Fruit fly (Drosophila melanogaster): ENCODE results near the gene CG14015.

Gene CG14015

DNA sequence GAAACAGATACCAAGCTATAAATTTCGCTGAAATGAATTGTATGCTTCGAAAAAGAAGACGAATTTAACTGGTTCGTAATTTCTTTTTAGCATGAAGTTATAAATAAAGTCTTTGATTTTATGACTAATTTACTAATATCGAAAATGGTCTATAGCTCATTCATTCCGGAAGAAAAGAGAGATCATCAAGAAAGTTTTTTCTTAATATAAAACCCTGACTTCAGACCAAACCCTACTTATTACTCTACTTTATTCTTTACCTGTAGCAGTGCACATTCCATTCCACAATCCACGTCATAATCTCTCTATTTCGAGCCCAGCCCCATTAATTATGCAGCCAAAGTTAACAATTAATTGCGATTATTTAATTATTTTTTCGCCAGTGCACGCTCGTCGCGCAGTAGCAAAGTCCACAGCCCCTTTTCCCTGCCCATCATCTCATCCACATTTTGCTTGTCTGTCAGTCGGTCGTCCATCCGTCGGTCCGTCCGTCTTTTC, 45.0 kb downstream of the CG14015 start (continued):
- TF ChIP-seq Blimp-1 (GFP tag; optimal IDR thresholded peaks at IDR 0.05) (no peak), OdsH (GFP tag; optimal IDR thresholded peaks at IDR 0.05) (peak; percentile 46), CG15336 (GFP tag; IDR thresholded peaks at IDR 0.05) (peak; percentile 31; the same call in 1 of the 2 replicates), CG4318 (GFP tag; optimal IDR thresholded peaks at IDR 0.05) (peak; percentile 53), achi (GFP tag; optimal IDR thresholded peaks at IDR 0.05) (peak; percentile 56), CG31627 (GFP tag; optimal IDR thresholded peaks at IDR 0.05) (peak; percentile 18)

DNA sequence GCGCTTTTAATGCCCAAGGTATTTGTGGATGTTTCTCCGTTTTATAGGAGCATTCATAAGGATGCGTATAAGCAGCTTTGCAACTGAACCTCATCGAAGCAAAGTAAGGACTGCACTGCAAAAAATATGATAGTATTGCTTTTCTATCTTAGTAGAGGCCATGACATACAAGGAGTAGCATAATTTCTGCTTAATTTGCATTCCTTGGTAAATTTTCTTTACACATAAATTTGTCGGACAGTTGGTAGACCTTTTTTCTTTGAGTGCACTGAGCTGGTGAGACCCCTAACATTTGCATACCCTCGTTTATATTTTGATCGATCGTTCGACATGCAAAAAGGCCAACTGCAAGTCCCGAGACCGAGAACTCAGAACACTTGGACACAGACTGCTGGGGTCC, 46.1 kb downstream of the CG14015 start:
- TF ChIP-seq CG34406 (GFP tag; optimal IDR thresholded peaks at IDR 0.05) (peak; percentile 47), achi (GFP tag; optimal IDR thresholded peaks at IDR 0.05) (peak; percentile 56), CG11902 (GFP tag; optimal IDR thresholded peaks at IDR 0.05) (peak; percentile 41), CG32006 (GFP tag; optimal IDR thresholded peaks at IDR 0.05) (peak; percentile 29), Eip75B (GFP tag; optimal IDR thresholded peaks at IDR 0.05) (peak; percentile 70), Hr38 (GFP tag; optimal IDR thresholded peaks at IDR 0.05) (no peak), Sox15 (GFP tag; optimal IDR thresholded peaks at IDR 0.05) (peak; percentile 36), CG6163 (GFP tag; IDR thresholded peaks at IDR 0.05) (peak; percentile 76; the same call in 2 of the 3 replicates), CG6854 (GFP tag; optimal IDR thresholded peaks at IDR 0.05) (peak; percentile 47), OdsH (GFP tag; optimal IDR thresholded peaks at IDR 0.05) (peak; percentile 61), CG3919 (GFP tag; optimal IDR thresholded peaks at IDR 0.05) (peak; percentile 70), CG6792 (GFP tag; optimal IDR thresholded peaks at IDR 0.05) (peak; percentile 66), spab (GFP tag; optimal IDR thresholded peaks at IDR 0.05) (peak; percentile 44), Gug (GFP tag; IDR thresholded peaks at IDR 0.05) (no peak), Smox (GFP tag; optimal IDR thresholded peaks at IDR 0.05) (peak; percentile 82), Lpt (GFP tag; optimal IDR thresholded peaks at IDR 0.05) (no peak), Hr4 (GFP tag; optimal IDR thresholded peaks at IDR 0.05) (peak; percentile 25), CG4318 (GFP tag; optimal IDR thresholded peaks at IDR 0.05) (no peak), CG11762 (GFP tag; optimal IDR thresholded peaks at IDR 0.05; ENCODE audit: insufficient read depth) (peak; percentile 42), Blimp-1 (GFP tag; optimal IDR thresholded peaks at IDR 0.05) (peak; percentile 45), CG10631 (GFP tag; optimal IDR thresholded peaks at IDR 0.05) (peak; percentile 51), CG8119 (GFP tag; IDR thresholded peaks at IDR 0.05) (no peak), cyc (GFP tag; optimal IDR thresholded peaks at IDR 0.05) (peak; percentile 84), CG6808 (GFP tag; optimal IDR thresholded peaks at IDR 0.05) (peak; percentile 21), dsx (GFP tag; optimal IDR thresholded peaks at IDR 0.05; ENCODE audit: poor library complexity, severe bottlenecking) (peak; percentile 51), CG11294 (GFP tag; IDR thresholded peaks at IDR 0.05) (no peak), lz (GFP tag; optimal IDR thresholded peaks at IDR 0.05) (peak; percentile 82), salr (GFP tag; optimal IDR thresholded peaks at IDR 0.05) (peak; percentile 4 to 9), CG31627 (GFP tag; optimal IDR thresholded peaks at IDR 0.05) (peak; percentile 81), CG6276 (GFP tag; optimal IDR thresholded peaks at IDR 0.05) (no peak), fkh (GFP tag; optimal IDR thresholded peaks at IDR 0.05) (no peak), topi (GFP tag; optimal IDR thresholded peaks at IDR 0.05) (peak; percentile 82), Eip78C (GFP tag) (peak; percentile 87), CG10669 (GFP tag; optimal IDR thresholded peaks at IDR 0.05) (peak; percentile 57), vri (GFP tag; optimal IDR thresholded peaks at IDR 0.05) (peak; percentile 80), Sox14 (GFP tag; optimal IDR thresholded peaks at IDR 0.05) (peak; percentile 64), svp (GFP tag) (peak; percentile 93), acj6 (GFP tag; optimal IDR thresholded peaks at IDR 0.05) (peak; percentile 68), net (GFP tag; optimal IDR thresholded peaks at IDR 0.05) (peak; percentile 48), CG7368 (GFP tag; optimal IDR thresholded peaks at IDR 0.05) (peak; percentile 33), CG9139 (GFP tag; optimal IDR thresholded peaks at IDR 0.05) (peak; percentile 41), fd85E (GFP tag; optimal IDR thresholded peaks at IDR 0.05) (no peak), esn (GFP tag; optimal IDR thresholded peaks at IDR 0.05) (peak; percentile 90), Ets21C (GFP tag; optimal IDR thresholded peaks at IDR 0.05) (peak; percentile 73), eg (GFP tag; IDR thresholded peaks at IDR 0.05) (0 out of 3 replicates have a peak, but pooled peaks have one; percentile 26), CG15336 (GFP tag; IDR thresholded peaks at IDR 0.05) (no peak), CG3032 (tag; optimal IDR thresholded peaks at IDR 0.05) (peak; percentile 45), Ets96B (tag; optimal IDR thresholded peaks at IDR 0.05) (peak; percentile 65), Met (GFP tag; optimal IDR thresholded peaks at IDR 0.05) (peak; percentile 85)
